Fruit fly (Drosophila melanogaster): Measurements from ENCODE around the gene Pfdn1.

- TF ChIP-seq rn (GFP tag; IDR thresholded peaks at IDR 0.05) (no peak), CG13204 (GFP tag; optimal IDR thresholded peaks at IDR 0.05) (no peak), fd96Ca (GFP tag; IDR thresholded peaks at IDR 0.05) (no peak), CG14655 (GFP tag; optimal IDR thresholded peaks at IDR 0.05) (no peak), gl (tag; optimal IDR thresholded peaks at IDR 0.05) (no peak), CG17806 (tag; optimal IDR thresholded peaks at IDR 0.05) (no peak), D1 (tag; optimal IDR thresholded peaks at IDR 0.05) (no peak), Snoo (tag; optimal IDR thresholded peaks at IDR 0.05) (no peak), CG8159 (tag; optimal IDR thresholded peaks at IDR 0.05) (no peak), CG4496 (GFP tag; IDR thresholded peaks at IDR 0.05) (no peak), CG9948 (tag; optimal IDR thresholded peaks at IDR 0.05) (no peak)
Measured at dm6 chr2L:6089604-6090198, 20.8 kb downstream of the Pfdn1 start.

All from whole organism, pupa.